Fruit fly (Drosophila melanogaster): ENCODE measurements around the gene GCS1.

The GCS1 gene

DNA sequence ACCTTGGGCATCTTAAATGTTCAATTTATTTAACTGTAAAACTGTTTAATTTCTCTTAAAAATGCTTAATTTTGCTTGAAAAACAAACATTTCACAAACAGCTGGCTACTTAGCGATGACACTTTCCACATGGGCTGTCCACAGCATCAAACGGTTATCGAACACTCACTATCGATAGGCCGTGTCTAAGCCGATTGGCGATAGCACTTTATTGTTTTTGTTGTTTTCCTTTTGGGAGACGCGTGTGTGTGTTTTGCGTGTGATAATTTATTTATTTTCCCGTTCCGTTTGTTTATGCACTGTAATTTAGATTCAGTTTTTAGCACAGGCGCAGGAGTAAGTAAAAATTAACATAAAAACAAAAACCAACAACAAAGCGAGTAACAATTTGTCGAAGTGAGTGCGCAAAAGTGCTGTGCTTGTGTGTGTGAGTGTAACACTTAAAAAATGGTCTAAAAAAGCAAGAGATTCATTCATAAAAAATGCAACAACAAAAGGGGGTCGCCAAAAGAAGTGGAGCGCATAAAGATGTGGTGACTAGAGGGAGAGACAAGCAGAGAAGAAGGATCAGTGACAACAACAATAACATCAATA, 22.5 kb downstream of the GCS1 start, which contains the start of gene Gapvd1 (continued):
- TF ChIP-seq CG32767 (GFP tag; IDR thresholded peaks at IDR 0.05), result no peak
- peak; percentile 17 for TF ChIP-seq Myb (GFP tag; optimal IDR thresholded peaks at IDR 0.05)
- TF ChIP-seq CG13287 (GFP tag; IDR thresholded peaks at IDR 0.05; ENCODE audit: partially characterized antibody), result peak; percentile 85
- TF ChIP-seq CG31365 (tag; optimal IDR thresholded peaks at IDR 0.05), result no peak
- peak; percentile 46 for TF ChIP-seq Rfx (GFP tag; IDR thresholded peaks at IDR 0.05)
- TF ChIP-seq CG2712 (tag; optimal IDR thresholded peaks at IDR 0.05), result peak; percentile 9
- no peak for TF ChIP-seq CG4854 (GFP tag; optimal IDR thresholded peaks at IDR 0.05)
- TF ChIP-seq insv (GFP tag; optimal IDR thresholded peaks at IDR 0.05), result peak in 1 of 2 experiments; percentile 56
- TF ChIP-seq cg (GFP tag; optimal IDR thresholded peaks at IDR 0.05), result peak; percentile 81
- TF ChIP-seq sisA (GFP tag; IDR thresholded peaks at IDR 0.05), result no peak

DNA sequence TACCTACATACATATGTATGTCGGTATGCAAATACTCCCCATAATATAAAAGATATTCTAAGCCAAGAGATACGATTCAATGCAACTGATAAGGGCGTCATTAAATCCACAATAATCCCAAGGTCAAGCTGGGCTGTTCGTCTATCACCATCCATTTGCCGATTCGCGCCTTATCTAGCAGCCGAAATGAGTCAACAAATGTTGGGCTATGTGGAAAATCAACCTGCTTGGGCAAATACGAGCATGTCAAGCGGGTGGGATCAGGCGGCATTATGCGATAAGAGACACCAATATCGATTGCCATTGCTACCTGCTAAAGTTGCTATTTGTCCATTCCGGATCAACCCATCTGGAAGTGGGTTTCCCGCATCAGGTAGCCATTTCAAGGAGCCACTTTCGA, 25.1 kb downstream of the GCS1 start:
- TF ChIP-seq sens (GFP tag) (peak; percentile 45), CG9727 (GFP tag; optimal IDR thresholded peaks at IDR 0.05) (no peak), CG31388 (GFP tag; optimal IDR thresholded peaks at IDR 0.05) (no peak), D (optimal IDR thresholded peaks at IDR 0.05) (peak; percentile 51), D (GFP tag; optimal IDR thresholded peaks at IDR 0.05) (no peak), Kr (GFP tag; optimal IDR thresholded peaks at IDR 0.05) (peak; percentile 11), CG15479 (GFP tag; optimal IDR thresholded peaks at IDR 0.05) (peak; percentile 86), tll (GFP tag; optimal IDR thresholded peaks at IDR 0.05) (peak in 1 of 2 experiments; percentile 95), Med (GFP tag) (peak; percentile 53)

dm6 chrX:11322257-11322656, 25.5 kb downstream of the GCS1 start, which contains the start of gene sisA:
sisA (minus strand) TSS chrX:11322357.
- TF ChIP-seq cad (GFP tag; optimal IDR thresholded peaks at IDR 0.05) (peak; percentile 61), gfzf (GFP tag; optimal IDR thresholded peaks at IDR 0.05) (no peak)

dm6 chrX:11319916-11320315, 27.9 kb downstream of the GCS1 start:
- TF ChIP-seq dimm (GFP tag; IDR thresholded peaks at IDR 0.05) (no peak), sc (optimal IDR thresholded peaks at IDR 0.05) (no peak), sc (GFP tag; optimal IDR thresholded peaks at IDR 0.05) (no peak), CG10959 (GFP tag; IDR thresholded peaks at IDR 0.05) (no peak), CG8290 (GFP tag; optimal IDR thresholded peaks at IDR 0.05) (peak; percentile 67), CG8290 (tag; optimal IDR thresholded peaks at IDR 0.05) (no peak), grau (tag; optimal IDR thresholded peaks at IDR 0.05) (no peak), Dek (tag; optimal IDR thresholded peaks at IDR 0.05) (no peak), Kr (GFP tag; optimal IDR thresholded peaks at IDR 0.05) (no peak), rib (GFP tag; IDR thresholded peaks at IDR 0.05) (no peak), sna (GFP tag; IDR thresholded peaks at IDR 0.05; ENCODE audit: partially characterized antibody) (no peak), dysf (GFP tag; IDR thresholded peaks at IDR 0.05) (no peak), scrt (GFP tag; optimal IDR thresholded peaks at IDR 0.05) (no peak), crol (GFP tag; IDR thresholded peaks at IDR 0.05) (no peak), Oaz (GFP tag; IDR thresholded peaks at IDR 0.05) (no peak), CG2712 (tag; optimal IDR thresholded peaks at IDR 0.05) (no peak), Dll (GFP tag; IDR thresholded peaks at IDR 0.05; ENCODE audit: partially characterized antibody) (no peak), CG12236 (GFP tag; optimal IDR thresholded peaks at IDR 0.05) (no peak), Dfd (GFP tag; optimal IDR thresholded peaks at IDR 0.05) (no peak), CG16815 (GFP tag; optimal IDR thresholded peaks at IDR 0.05) (no peak), onecut (GFP tag; IDR thresholded peaks at IDR 0.05) (no peak), CTCF (GFP tag; optimal IDR thresholded peaks at IDR 0.05) (peak; percentile 74), Dip2 (GFP tag; IDR thresholded peaks at IDR 0.05) (peak; percentile 20; the same call in 1 of the 2 replicates)
